Worm (Caenorhabditis elegans): Measurements from ENCODE around the gene grd-14.

ce11 chrX:8536791-8537190 is 37.0 kb downstream of the grd-14 start, which contains the start of gene nspc-3:
- TF ChIP-seq fkh-10 (GFP tag; optimal IDR thresholded peaks at IDR 0.05) (no peak), mes-2 (tag; optimal IDR thresholded peaks at IDR 0.05; ENCODE audit: poor library complexity, severe bottlenecking) (no peak), nhr-11 (tag; optimal IDR thresholded peaks at IDR 0.05) (no peak), ztf-11 (tag; optimal IDR thresholded peaks at IDR 0.05) (no peak), hlh-11 (tag; optimal IDR thresholded peaks at IDR 0.05) (no peak), nhr-41 (GFP tag; IDR thresholded peaks at IDR 0.05) (no peak)
